Worm (Caenorhabditis elegans): ENCODE measurements around the gene cyp-13A8.

cyp-13A8 gene

ce11 chrII:9845239-9845638, 37.9 kb upstream of the cyp-13A8 start, which contains the start of gene chil-9:
Gene chil-9 (minus strand): TSS chrII:9845339.
- TF ChIP-seq fax-1 (tag; optimal IDR thresholded peaks at IDR 0.05) (no peak), ceh-31 (tag; optimal IDR thresholded peaks at IDR 0.05) (no peak), pros-1 (tag; optimal IDR thresholded peaks at IDR 0.05) (no peak), ceh-30 (tag; optimal IDR thresholded peaks at IDR 0.05) (no peak), unc-55 (GFP tag; optimal IDR thresholded peaks at IDR 0.05) (no peak), gmeb-2 (tag; optimal IDR thresholded peaks at IDR 0.05) (no peak), hlh-13 (GFP tag; optimal IDR thresholded peaks at IDR 0.05) (no peak), ref-2 (tag; optimal IDR thresholded peaks at IDR 0.05) (no peak), ceh-9 (tag; optimal IDR thresholded peaks at IDR 0.05) (no peak), T23F11.4 (GFP tag; optimal IDR thresholded peaks at IDR 0.05) (no peak), lin-11 (tag; optimal IDR thresholded peaks at IDR 0.05) (no peak), lim-6 (tag; optimal IDR thresholded peaks at IDR 0.05) (no peak), K09A11.1 (tag; optimal IDR thresholded peaks at IDR 0.05; ENCODE audit: insufficient read depth) (no peak), elt-4 (tag; optimal IDR thresholded peaks at IDR 0.05) (no peak), hlh-6 (tag; optimal IDR thresholded peaks at IDR 0.05) (no peak)

- no peak for TF ChIP-seq unc-3 (GFP tag; conservative IDR thresholded peaks at IDR 0.05)
- no peak for TF ChIP-seq unc-3 (tag; optimal IDR thresholded peaks at IDR 0.05)
- no peak for TF ChIP-seq T23F11.4 (GFP tag; optimal IDR thresholded peaks at IDR 0.05)
- no peak for TF ChIP-seq hlh-15 (tag; optimal IDR thresholded peaks at IDR 0.05)
- no peak for TF ChIP-seq hlh-30 (tag; optimal IDR thresholded peaks at IDR 0.05; ENCODE audit: insufficient read depth)
- no peak for TF ChIP-seq ceh-48 (tag; optimal IDR thresholded peaks at IDR 0.05)
- no peak for TF ChIP-seq C38D4.7 (GFP tag; optimal IDR thresholded peaks at IDR 0.05)
- TF ChIP-seq ceh-30 (tag; optimal IDR thresholded peaks at IDR 0.05) = no peak
- no peak for TF ChIP-seq rnt-1 (tag; optimal IDR thresholded peaks at IDR 0.05)
- TF ChIP-seq sox-2 (GFP tag; IDR thresholded peaks at IDR 0.05) = no peak
- no peak for TF ChIP-seq hlh-8 (tag; optimal IDR thresholded peaks at IDR 0.05)
- no peak for TF ChIP-seq ama-1 (optimal IDR thresholded peaks at IDR 0.05)
Measured at ce11 chrII:9841985-9842505, 34.7 kb upstream of the cyp-13A8 start, which contains the start of gene rnh-1.2. Gene rnh-1.2 (minus strand): TSS chrII:9842035.

- TF ChIP-seq fax-1 (tag; optimal IDR thresholded peaks at IDR 0.05) (no peak), ceh-2 (tag; optimal IDR thresholded peaks at IDR 0.05) (no peak), unc-3 (GFP tag; conservative IDR thresholded peaks at IDR 0.05) (no peak), unc-3 (tag; optimal IDR thresholded peaks at IDR 0.05) (no peak)
Measured at ce11 chrII:9840313-9840712, 32.9 kb upstream of the cyp-13A8 start, which contains the start of gene ZK938.11. Gene ZK938.11 (minus strand): TSS chrII:9840413.

- no peak for TF ChIP-seq tbx-7 (tag; optimal IDR thresholded peaks at IDR 0.05)
- TF ChIP-seq C38D4.7 (GFP tag; optimal IDR thresholded peaks at IDR 0.05) = no peak
- no peak for TF ChIP-seq pqm-1 (tag; optimal IDR thresholded peaks at IDR 0.05)
- peak; percentile 40 for TF ChIP-seq ceh-14 (tag; optimal IDR thresholded peaks at IDR 0.05)
- TF ChIP-seq hlh-8 (tag; optimal IDR thresholded peaks at IDR 0.05) = no peak
- no peak for TF ChIP-seq gmeb-2 (tag; optimal IDR thresholded peaks at IDR 0.05)
- TF ChIP-seq nfya-1 (tag; optimal IDR thresholded peaks at IDR 0.05) = peak; percentile 9
- TF ChIP-seq lim-6 (tag; optimal IDR thresholded peaks at IDR 0.05) = no peak
- TF ChIP-seq ets-4 (tag; optimal IDR thresholded peaks at IDR 0.05) = no peak
- no peak for TF ChIP-seq F13H6.1 (tag; optimal IDR thresholded peaks at IDR 0.05)
- no peak for TF ChIP-seq pag-3 (tag; optimal IDR thresholded peaks at IDR 0.05; ENCODE audit: borderline replicate concordance)
- TF ChIP-seq sox-4 (tag; optimal IDR thresholded peaks at IDR 0.05) = no peak
- no peak for TF ChIP-seq dve-1 (tag; optimal IDR thresholded peaks at IDR 0.05)
- no peak for TF ChIP-seq ztf-16 (tag; optimal IDR thresholded peaks at IDR 0.05)
- TF ChIP-seq ceh-2 (tag; optimal IDR thresholded peaks at IDR 0.05) = no peak
- TF ChIP-seq unc-3 (GFP tag; conservative IDR thresholded peaks at IDR 0.05) = no peak
- no peak for TF ChIP-seq unc-3 (tag; optimal IDR thresholded peaks at IDR 0.05)
- no peak for TF ChIP-seq ceh-6 (GFP tag; optimal IDR thresholded peaks at IDR 0.05)
- TF ChIP-seq zip-5 (tag; optimal IDR thresholded peaks at IDR 0.05) = no peak
- no peak for TF ChIP-seq K02D7.2 (tag; optimal IDR thresholded peaks at IDR 0.05)
- peak; percentile 91 for TF ChIP-seq unc-42 (tag; optimal IDR thresholded peaks at IDR 0.05)
- no peak for TF ChIP-seq ceh-45 (GFP tag; IDR thresholded peaks at IDR 0.05)
- TF ChIP-seq syd-9 (tag; optimal IDR thresholded peaks at IDR 0.05) = no peak
- no peak for TF ChIP-seq sox-2 (GFP tag; IDR thresholded peaks at IDR 0.05)
Measured at ce11 chrII:9838260-9838935, 31.0 kb upstream of the cyp-13A8 start, which contains the start of gene arrd-4. Gene arrd-4 (minus strand): TSS chrII:9838310.
